Fruit fly (Drosophila melanogaster) whole organism, embryonic: ENCODE results near the gene UK114.

ENCODE experiments used
- ATbp ChIP-seq: fragments of 200-800 bp; sonication (Bioruptor generic); optimal IDR thresholded peaks from 2 replicates; lab custom pipeline; 2017; ENCODE audit warnings: missing biosample characterization, mild to moderate bottlenecking, missing genetic modification characterization, missing genetic modification reagents
- Adf1 ChIP-seq: fragments of 200-800 bp; sonication (Bioruptor generic); IDR thresholded peaks from 2 replicates; pipeline ENCODE4 v1.3.6; 2022; ENCODE audit warnings: missing biosample characterization, missing genetic modification characterization
- Atf6 ChIP-seq: fragments of 200-800 bp; sonication (Bioruptor generic); IDR thresholded peaks from 2 replicates; pipeline ENCODE4 v1.3.6; 2022; ENCODE audit warnings: missing biosample characterization, missing genetic modification characterization
- Awh ChIP-seq: fragments of 200-800 bp; sonication (Bioruptor generic); IDR thresholded peaks from 2 replicates; pipeline ENCODE4, ENCODE4 v1.3.6; 2022; ENCODE audit warnings: missing biosample characterization, missing genetic modification characterization
- BtbVII ChIP-seq: fragments of 200-800 bp; sonication (Bioruptor generic); optimal IDR thresholded peaks from 3 replicates; lab custom pipeline; 2017; ENCODE audit warnings: missing biosample characterization, mild to moderate bottlenecking, missing genetic modification characterization
- CG10565 ChIP-seq: fragments of 200-800 bp; sonication (Bioruptor generic); optimal IDR thresholded peaks from 3 replicates; lab custom pipeline; 2016; ENCODE audit warnings: missing biosample characterization, mild to moderate bottlenecking, missing genetic modification characterization
- CG10979 ChIP-seq: fragments of 200-800 bp; sonication (Bioruptor generic); optimal IDR thresholded peaks from 2 replicates; lab custom pipeline; 2018; ENCODE audit warnings: missing biosample characterization, mild to moderate bottlenecking, missing genetic modification characterization, moderate library complexity
- CG13287 ChIP-seq: fragments of 200-800 bp; sonication (Bioruptor generic); IDR thresholded peaks from 2 replicates; pipeline ENCODE4 v1.3.6; 2022; ENCODE audit warnings: missing biosample characterization, missing genetic modification characterization; ENCODE audit not compliant: partially characterized antibody
- CG15011 ChIP-seq: fragments of 200-800 bp; sonication (Bioruptor generic); optimal IDR thresholded peaks from 3 replicates; lab custom pipeline; 2018; ENCODE audit warnings: missing biosample characterization, mild to moderate bottlenecking, missing genetic modification characterization
- CG15479 ChIP-seq: fragments of 200-800 bp; sonication (Bioruptor generic); optimal IDR thresholded peaks from 3 replicates; lab custom pipeline; 2019; ENCODE audit warnings: missing biosample characterization, mild to moderate bottlenecking, missing genetic modification characterization, moderate library complexity
- CG18599 ChIP-seq: fragments of 200-800 bp; sonication (Bioruptor generic); optimal IDR thresholded peaks from 3 replicates; lab custom pipeline; 2017; ENCODE audit warnings: missing biosample characterization, missing genetic modification characterization, mild to moderate bottlenecking, moderate library complexity, missing genetic modification reagents
- CG2199 ChIP-seq: fragments of 200-800 bp; sonication (Bioruptor generic); IDR thresholded peaks from 3 replicates; pipeline ENCODE4 v1.3.6; 2022; ENCODE audit warnings: missing biosample characterization, missing genetic modification characterization
- CG32767 ChIP-seq: fragments of 200-800 bp; sonication (Bioruptor generic); IDR thresholded peaks from 2 replicates; pipeline ENCODE4 v1.3.6; 2022; ENCODE audit warnings: missing biosample characterization, missing genetic modification characterization
- CG33213 ChIP-seq: fragments of 200-800 bp; sonication (Bioruptor generic); optimal IDR thresholded peaks from 3 replicates; lab custom pipeline; 2016; ENCODE audit warnings: missing biosample characterization, missing genetic modification characterization
- CG3838 ChIP-seq: fragments of 200-800 bp; sonication (Bioruptor generic); optimal IDR thresholded peaks from 3 replicates; lab custom pipeline; 2016; ENCODE audit warnings: missing biosample characterization, missing genetic modification characterization
- CG3995 ChIP-seq: fragments of 200-800 bp; sonication (Bioruptor generic); optimal IDR thresholded peaks from 3 replicates; lab custom pipeline; 2016; ENCODE audit warnings: missing biosample characterization, missing genetic modification characterization
- CG4282 ChIP-seq: fragments of 200-800 bp; sonication (Bioruptor generic); optimal IDR thresholded peaks from 2 replicates; lab custom pipeline; 2016; ENCODE audit warnings: missing biosample characterization, missing genetic modification characterization
- CG5180 ChIP-seq: fragments of 200-800 bp; sonication (Bioruptor generic); optimal IDR thresholded peaks from 3 replicates; lab custom pipeline; 2017; ENCODE audit warnings: missing biosample characterization, missing genetic modification characterization, mild to moderate bottlenecking, moderate library complexity, missing genetic modification reagents
- CG6175 ChIP-seq: fragments of 200-800 bp; sonication (Bioruptor generic); IDR thresholded peaks from 3 replicates; pipeline ENCODE4 v1.3.6; 2022; ENCODE audit warnings: missing biosample characterization, missing genetic modification characterization
- CG7271 ChIP-seq: fragments of 200-800 bp; sonication (Bioruptor generic); optimal IDR thresholded peaks from 2 replicates; lab custom pipeline; 2018; ENCODE audit warnings: missing biosample characterization, mild to moderate bottlenecking, missing genetic modification characterization, moderate library complexity
- CG8359 ChIP-seq: fragments of 200-800 bp; sonication (Bioruptor generic); optimal IDR thresholded peaks from 2 replicates; lab custom pipeline; 2017; ENCODE audit warnings: missing biosample characterization, mild to moderate bottlenecking, missing genetic modification characterization, borderline replicate concordance
- CoRest ChIP-seq: fragments of 200-800 bp; sonication (Bioruptor generic); optimal IDR thresholded peaks from 3 replicates; lab custom pipeline; 2018; ENCODE audit warnings: missing biosample characterization, mild to moderate bottlenecking, missing genetic modification characterization, moderate library complexity
- Dbx ChIP-seq: fragments of 200-800 bp; sonication (Bioruptor generic); IDR thresholded peaks from 3 replicates; pipeline ENCODE4 v1.3.6; 2022; ENCODE audit warnings: missing biosample characterization, missing genetic modification characterization
- Drgx ChIP-seq: fragments of 200-800 bp; sonication (Bioruptor generic); IDR thresholded peaks from 2 replicates; pipeline ENCODE4 v1.3.6; 2022; ENCODE audit warnings: missing biosample characterization, missing genetic modification characterization
- Ets65A ChIP-seq: fragments of 200-800 bp; sonication (Bioruptor generic); peaks from one replicate; lab custom pipeline; 2016; ENCODE audit warnings: missing biosample characterization, missing genetic modification characterization
- MESR4 ChIP-seq: fragments of 200-800 bp; sonication (Bioruptor generic); optimal IDR thresholded peaks from 2 replicates; lab custom pipeline; 2018; ENCODE audit warnings: missing biosample characterization, mild to moderate bottlenecking, missing genetic modification characterization, moderate library complexity
- Med ChIP-seq: fragments of 200-800 bp; sonication (Bioruptor generic); peaks from one replicate; lab custom pipeline; 2016; ENCODE audit warnings: missing biosample characterization, missing genetic modification characterization, mild to moderate bottlenecking, inconsistent platforms, moderate library complexity
- NFAT ChIP-seq: fragments of 200-800 bp; sonication (Bioruptor generic); IDR thresholded peaks from 2 replicates; pipeline ENCODE4 v1.3.6; 2022; ENCODE audit warnings: missing biosample characterization, missing genetic modification characterization
- Six4 ChIP-seq: fragments of 200-800 bp; sonication (Bioruptor generic); optimal IDR thresholded peaks from 2 replicates; lab custom pipeline; 2016; ENCODE audit warnings: missing biosample characterization, missing genetic modification characterization
- Spps ChIP-seq: fragments of 200-800 bp; sonication (Bioruptor generic); optimal IDR thresholded peaks from 2 replicates; lab custom pipeline; 2018; ENCODE audit warnings: missing biosample characterization, mild to moderate bottlenecking, missing genetic modification characterization
- Xbp1 ChIP-seq: fragments of 200-800 bp; sonication (Bioruptor generic); optimal IDR thresholded peaks from 3 replicates; lab custom pipeline; 2016; ENCODE audit warnings: missing biosample characterization, mild to moderate bottlenecking, missing genetic modification characterization
- ash1 ChIP-seq: fragments of 200-800 bp; sonication (Bioruptor generic); optimal IDR thresholded peaks from 2 replicates; lab custom pipeline; 2018; ENCODE audit warnings: missing biosample characterization, mild to moderate bottlenecking, missing genetic modification characterization
- btn ChIP-seq: fragments of 200-800 bp; sonication (Bioruptor generic); optimal IDR thresholded peaks from 2 replicates; lab custom pipeline; 2016; ENCODE audit warnings: missing biosample characterization, missing genetic modification characterization
- dysf ChIP-seq: fragments of 200-800 bp; sonication (Bioruptor generic); IDR thresholded peaks from 3 replicates; pipeline ENCODE4 v1.3.6; 2022; ENCODE audit warnings: missing biosample characterization, missing genetic modification characterization
- eve ChIP-seq, 2 experiments: fragments of >200 bp; optimal IDR thresholded peaks; 2 replicates each; lab custom pipeline; 2017; ENCODE audit warnings: missing biosample characterization in 2 of 2, missing genetic modification characterization in 2 of 2
- fd64A ChIP-seq: fragments of 200-800 bp; sonication (Bioruptor generic); optimal IDR thresholded peaks from 3 replicates; lab custom pipeline; 2018; ENCODE audit warnings: missing biosample characterization, mild to moderate bottlenecking, missing genetic modification characterization
- gce ChIP-seq: fragments of 200-800 bp; sonication (Bioruptor generic); IDR thresholded peaks from 3 replicates; pipeline ENCODE4 v1.3.6; 2022; ENCODE audit warnings: missing biosample characterization, missing genetic modification characterization
- grn ChIP-seq: fragments of 200-800 bp; sonication (Bioruptor generic); optimal IDR thresholded peaks from 3 replicates; lab custom pipeline; 2017; ENCODE audit warnings: missing biosample characterization, missing genetic modification characterization
- kah ChIP-seq: fragments of 200-800 bp; sonication (Bioruptor generic); optimal IDR thresholded peaks from 2 replicates; lab custom pipeline; 2018; ENCODE audit warnings: missing biosample characterization, mild to moderate bottlenecking, missing genetic modification characterization
- lov ChIP-seq, 2 experiments: fragments of 200-800 bp in 1 of 2; fragments of >200 bp in 1 of 2; sonication (Bioruptor generic) in 1 of 2; IDR thresholded peaks in 1 of 2; optimal IDR thresholded peaks in 1 of 2; 2 replicates in 1 of 2; 3 replicates in 1 of 2; pipeline versions ENCODE4 v1.3.6 to Lab custom; 2017 to 2022; ENCODE audit warnings: missing biosample characterization in 1 of 2, missing genetic modification characterization in 1 of 2
- nerfin-2 ChIP-seq: fragments of 200-800 bp; sonication (Bioruptor generic); IDR thresholded peaks from 2 replicates; pipeline ENCODE4 v1.3.6; 2022; ENCODE audit warnings: missing biosample characterization, missing genetic modification characterization; ENCODE audit not compliant: partially characterized antibody
- nom ChIP-seq: fragments of 200-800 bp; sonication (Bioruptor generic); optimal IDR thresholded peaks from 2 replicates; lab custom pipeline; 2017; ENCODE audit warnings: missing biosample characterization, missing genetic modification characterization, mild to moderate bottlenecking, moderate library complexity, missing genetic modification reagents
- pfk ChIP-seq: fragments of 200-800 bp; sonication (Bioruptor generic); optimal IDR thresholded peaks from 2 replicates; lab custom pipeline; 2018; ENCODE audit warnings: missing biosample characterization, mild to moderate bottlenecking, missing genetic modification characterization, moderate library complexity
- pnt ChIP-seq: fragments of 200-800 bp; sonication (Bioruptor generic); optimal IDR thresholded peaks from 3 replicates; lab custom pipeline; 2016; ENCODE audit warnings: missing biosample characterization, missing genetic modification characterization
- pzg ChIP-seq: fragments of 200-800 bp; sonication (Bioruptor generic); optimal IDR thresholded peaks from 3 replicates; lab custom pipeline; 2018; ENCODE audit warnings: missing biosample characterization, mild to moderate bottlenecking, missing genetic modification characterization, moderate library complexity
- stwl ChIP-seq: fragments of 200-800 bp; sonication (Bioruptor generic); optimal IDR thresholded peaks from 3 replicates; lab custom pipeline; 2018; ENCODE audit warnings: missing biosample characterization, mild to moderate bottlenecking, missing genetic modification characterization, moderate library complexity
- vvl ChIP-seq: fragments of 200-800 bp; sonication (Bioruptor generic); IDR thresholded peaks from 2 replicates; pipeline ENCODE4 v1.3.6; 2022; ENCODE audit warnings: missing biosample characterization, missing genetic modification characterization
- yki ChIP-seq: fragments of >200 bp; optimal IDR thresholded peaks from 3 replicates; lab custom pipeline; 2018
- zfh1 ChIP-seq: fragments of 200-800 bp; sonication (Bioruptor generic); IDR thresholded peaks from 3 replicates; pipeline ENCODE4 v1.3.6; 2022; ENCODE audit warnings: missing biosample characterization, missing genetic modification characterization

UK114 gene

dm6 chr2L:15271336-15271735, 3.6 kb downstream of the UK114 start:
- no peak for TF ChIP-seq CG3838
- TF ChIP-seq BtbVII (GFP tag; lab: Kevin White, UChicago) = no peak
- TF ChIP-seq CG15479 (GFP tag; lab: Kevin White, UChicago) = peak; percentile 21
- no peak for TF ChIP-seq CG7271 (tag; lab: Kevin White, UChicago)
- no peak for TF ChIP-seq nerfin-2 (GFP tag; lab: Robert Waterston, UW)
- no peak for TF ChIP-seq dysf
- TF ChIP-seq Ets65A (GFP tag; lab: Kevin White, UChicago) = no peak
- TF ChIP-seq CG5180 = no peak
- TF ChIP-seq CG10565 (GFP tag; lab: Kevin White, UChicago) = no peak
- TF ChIP-seq Med (GFP tag; lab: Kevin White, UChicago) = peak; percentile 41
- TF ChIP-seq CG33213 (GFP tag; lab: Kevin White, UChicago) = no peak
- TF ChIP-seq nom = peak; percentile 8
- TF ChIP-seq ash1 = no peak
- no peak for TF ChIP-seq CG4282 (GFP tag; lab: Kevin White, UChicago)
- TF ChIP-seq pzg = no peak
- 0 out of 2 replicates have a peak, but pooled peaks have one; percentile 16 for TF ChIP-seq Awh (GFP tag; lab: Robert Waterston, UW)
- TF ChIP-seq btn (GFP tag; lab: Kevin White, UChicago) = no peak
- TF ChIP-seq, all 482 proteins: peak for 4

DNA sequence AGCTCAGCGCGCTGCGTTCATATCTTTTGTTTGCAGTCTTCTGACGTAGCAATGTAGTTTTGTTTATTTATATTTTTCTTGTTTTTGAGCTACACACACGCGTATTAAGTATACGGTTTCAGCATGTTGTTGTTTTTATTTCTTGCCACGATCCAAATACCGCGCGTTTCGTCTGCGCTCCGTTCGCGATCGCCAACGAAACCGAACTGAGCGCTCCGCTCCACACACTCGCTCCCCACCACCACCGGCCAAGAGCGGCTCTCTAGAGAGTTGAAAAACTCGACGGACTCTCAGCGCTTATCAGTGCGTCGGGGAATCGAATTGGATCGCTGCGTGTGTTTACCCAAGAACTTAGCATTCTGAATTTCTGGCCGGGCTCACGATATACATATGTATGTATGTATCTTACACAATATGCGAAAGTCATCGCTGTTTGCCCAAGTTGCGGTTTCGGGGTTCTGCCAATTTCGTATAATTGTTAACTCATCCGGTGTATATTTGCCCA, 10.4 kb downstream of the UK114 start, which contains the start of gene yuri:
Gene yuri, minus strand, starts transcription at position 210 of the 505 bp plus-strand sequence.
- TF ChIP-seq CG6175 (GFP tag; lab: Robert Waterston, UW) (peak; percentile 27; the same call in 1 of the 3 replicates), CG8359 (GFP tag; lab: Kevin White, UChicago) (no peak), yki (lab: Kevin White, UChicago) (peak; percentile 75), Six4 (GFP tag; lab: Kevin White, UChicago) (no peak), stwl (tag; lab: Kevin White, UChicago) (peak; percentile 10), Dbx (GFP tag; lab: Robert Waterston, UW) (peak; percentile 68; the same call in 2 of the 3 replicates), CG13287 (GFP tag; lab: Robert Waterston, UW) (peak; percentile 77), Spps (tag; lab: Kevin White, UChicago) (peak; percentile 14), CG15011 (GFP tag; lab: Kevin White, UChicago) (peak; percentile 6), Xbp1 (GFP tag; lab: Kevin White, UChicago) (no peak), NFAT (peak; percentile 52; the same call in 1 of the 2 replicates), Adf1 (GFP tag; lab: Robert Waterston, UW) (peak; percentile 63; the same call in 1 of the 2 replicates), grn (peak; percentile 50), pfk (GFP tag; lab: Kevin White, UChicago) (peak; percentile 46), kah (GFP tag; lab: Kevin White, UChicago) (peak; percentile 66), MESR4 (GFP tag; lab: Kevin White, UChicago) (peak; percentile 10), CG3995 (GFP tag; lab: Kevin White, UChicago) (no peak), lov (optimal IDR thresholded peaks at IDR 0.05; lab: Kevin White, UChicago) (no peak), lov (GFP tag; IDR thresholded peaks at IDR 0.05; lab: Robert Waterston, UW) (peak; percentile 65; the same call in 1 of the 3 replicates), CoRest (tag; lab: Kevin White, UChicago) (no peak), CG5180 (peak; percentile 17), Drgx (GFP tag; lab: Robert Waterston, UW) (peak; percentile 72), pnt (GFP tag; lab: Kevin White, UChicago) (no peak), CG2199 (GFP tag; lab: Robert Waterston, UW) (peak; percentile 59; the same call in 1 of the 3 replicates), gce (GFP tag; lab: Robert Waterston, UW) (0 out of 3 replicates have a peak, but pooled peaks have one; percentile 38), Atf6 (GFP tag; lab: Robert Waterston, UW) (peak; percentile 70; the same call in 1 of the 2 replicates), zfh1 (GFP tag; lab: Robert Waterston, UW) (0 out of 3 replicates have a peak, but pooled peaks have one; percentile 28), vvl (GFP tag; lab: Robert Waterston, UW) (peak; percentile 74; the same call in 1 of the 2 replicates), fd64A (GFP tag; lab: Kevin White, UChicago) (peak; percentile 55), CG32767 (GFP tag; lab: Robert Waterston, UW) (no peak; the same call in 1 of the 2 replicates), CG10979 (tag; lab: Kevin White, UChicago) (peak; percentile 26), CG18599 (GFP tag; lab: Kevin White, UChicago) (peak; percentile 57), BtbVII (GFP tag; lab: Kevin White, UChicago) (peak; percentile 74), ATbp (GFP tag; lab: Kevin White, UChicago) (peak; percentile 45), eve (GFP tag; optimal IDR thresholded peaks at IDR 0.05; lab: Kevin White, UChicago) (no peak)
